Fruit fly (Drosophila melanogaster): ENCODE measurements around the gene CG15715.
A peak's percentile ranks its signal among the peaks of the same experiment; 100 is the strongest.

CG15715 gene

dm6 chr3L:15813988-15814387 is 23.3 kb downstream of the CG15715 start (continued):
- TF ChIP-seq CG2875 (GFP tag; optimal IDR thresholded peaks at IDR 0.05) (no peak), Dref (GFP tag; IDR thresholded peaks at IDR 0.05) (no peak), otp (GFP tag; IDR thresholded peaks at IDR 0.05) (no peak), Usf (GFP tag; optimal IDR thresholded peaks at IDR 0.05) (no peak), CG4328 (GFP tag; optimal IDR thresholded peaks at IDR 0.05) (peak; percentile 16), bsh (GFP tag; optimal IDR thresholded peaks at IDR 0.05) (no peak), Bgb (GFP tag; IDR thresholded peaks at IDR 0.05; ENCODE audit: partially characterized antibody) (no peak), bbx (GFP tag; IDR thresholded peaks at IDR 0.05; ENCODE audit: partially characterized antibody) (no peak), C15 (GFP tag; IDR thresholded peaks at IDR 0.05) (no peak), gsb-n (tag; optimal IDR thresholded peaks at IDR 0.05) (no peak), ase (GFP tag; IDR thresholded peaks at IDR 0.05) (no peak), GATAe (GFP tag; conservative IDR thresholded peaks at IDR 0.05) (no peak), emc (GFP tag; optimal IDR thresholded peaks at IDR 0.05) (no peak), CG4707 (GFP tag; optimal IDR thresholded peaks at IDR 0.05) (no peak), NK7.1 (GFP tag; optimal IDR thresholded peaks at IDR 0.05) (no peak), kay (GFP tag; optimal IDR thresholded peaks at IDR 0.05) (no peak), fru (optimal IDR thresholded peaks at IDR 0.05) (no peak), CG16813 (GFP tag; IDR thresholded peaks at IDR 0.05; ENCODE audit: partially characterized antibody) (no peak), dmrt11E (tag; optimal IDR thresholded peaks at IDR 0.05) (no peak), CG8944 (GFP tag; optimal IDR thresholded peaks at IDR 0.05) (no peak), Sin3A (optimal IDR thresholded peaks at IDR 0.05) (no peak), Stat92E (GFP tag; optimal IDR thresholded peaks at IDR 0.05) (no peak), CG13624 (GFP tag; optimal IDR thresholded peaks at IDR 0.05) (peak; percentile 13), CG15479 (GFP tag; optimal IDR thresholded peaks at IDR 0.05) (no peak), CG17568 (GFP tag; optimal IDR thresholded peaks at IDR 0.05) (peak; percentile 34), Sox102F (GFP tag; optimal IDR thresholded peaks at IDR 0.05) (no peak), BtbVII (GFP tag; optimal IDR thresholded peaks at IDR 0.05) (peak; percentile 54), Oli (tag; optimal IDR thresholded peaks at IDR 0.05) (no peak), CG12219 (GFP tag; optimal IDR thresholded peaks at IDR 0.05) (no peak), CG11695 (GFP tag; IDR thresholded peaks at IDR 0.05) (no peak), br (optimal IDR thresholded peaks at IDR 0.05) (no peak), ci (GFP tag; IDR thresholded peaks at IDR 0.05) (no peak), HHEX (GFP tag; optimal IDR thresholded peaks at IDR 0.05) (peak; percentile 42), dysf (GFP tag; IDR thresholded peaks at IDR 0.05) (no peak), H15 (GFP tag; IDR thresholded peaks at IDR 0.05) (no peak), CG8478 (optimal IDR thresholded peaks at IDR 0.05) (no peak), bcd (GFP tag; optimal IDR thresholded peaks at IDR 0.05) (no peak), CG12769 (tag; optimal IDR thresholded peaks at IDR 0.05) (peak; percentile 32), Jarid2 (GFP tag; optimal IDR thresholded peaks at IDR 0.05) (no peak), Abd-B (GFP tag; optimal IDR thresholded peaks at IDR 0.05) (no peak), CG13894 (tag; optimal IDR thresholded peaks at IDR 0.05) (peak; percentile 56), CG10654 (GFP tag; optimal IDR thresholded peaks at IDR 0.05) (no peak), CG18011 (GFP tag; optimal IDR thresholded peaks at IDR 0.05) (no peak), cad (GFP tag; optimal IDR thresholded peaks at IDR 0.05) (no peak), CkIIα-i1 (GFP tag; IDR thresholded peaks at IDR 0.05) (no peak), Gug (GFP tag; IDR thresholded peaks at IDR 0.05) (no peak), CG1832 (GFP tag; optimal IDR thresholded peaks at IDR 0.05) (no peak), CG11504 (tag; optimal IDR thresholded peaks at IDR 0.05) (no peak), Hey (tag; optimal IDR thresholded peaks at IDR 0.05) (no peak), Ssrp (tag; optimal IDR thresholded peaks at IDR 0.05) (no peak), CG34376 (GFP tag; optimal IDR thresholded peaks at IDR 0.05) (peak; percentile 76), onecut (GFP tag; IDR thresholded peaks at IDR 0.05) (no peak), Deaf1 (tag; optimal IDR thresholded peaks at IDR 0.05) (no peak)

Data from whole organism, embryonic.